Worm (Caenorhabditis elegans) whole organism, L1 larva: ENCODE data around the gene flh-1.

Experiments
- alr-1 ChIP-seq: fragments of 200-800 bp; sonication (Bioruptor generic); optimal IDR thresholded peaks from 2 replicates; lab custom pipeline; 2018; ENCODE audit warnings: borderline replicate concordance, mild to moderate bottlenecking, missing genetic modification characterization, missing compliant biosample characterization
- ceh-82 ChIP-seq, 3 experiments: fragments of 150-350 bp in 1 of 3; sonication (generic microtip) in 2 of 3; optimal IDR thresholded peaks; 2 replicates each; lab custom pipeline; 2014 to 2017; ENCODE audit warnings: missing biosample characterization in 3 of 3, missing genetic modification characterization in 3 of 3
- efl-1 ChIP-seq, 4 experiments: fragments of 150-350 bp; optimal IDR thresholded peaks in 3 of 4; peaks in 1 of 4; 1 replicate in 1 of 4; 2 replicates in 3 of 4; lab custom pipeline; 2014; ENCODE audit warnings: missing biosample characterization in 2 of 4, missing genetic modification characterization in 2 of 4, missing genetic modification reagents in 2 of 4
- efl-3 ChIP-seq: fragments of 200-800 bp; sonication (Bioruptor generic); optimal IDR thresholded peaks from 2 replicates; lab custom pipeline; 2018; ENCODE audit warnings: mild to moderate bottlenecking, missing genetic modification characterization, missing compliant biosample characterization
- fos-1 ChIP-seq: fragments of 150-350 bp; optimal IDR thresholded peaks from 2 replicates; lab custom pipeline; 2014; ENCODE audit warnings: missing biosample characterization, missing genetic modification characterization
- irx-1 ChIP-seq: sonication (generic microtip); optimal IDR thresholded peaks from 2 replicates; lab custom pipeline; 2016; ENCODE audit warnings: missing genetic modification characterization, missing compliant biosample characterization
- lin-39 ChIP-seq: fragments of 150-350 bp; optimal IDR thresholded peaks from 2 replicates; lab custom pipeline; 2014; ENCODE audit warnings: missing biosample characterization, missing genetic modification reagents, missing genetic modification characterization
- vab-15 ChIP-seq: sonication (generic microtip); optimal IDR thresholded peaks from 2 replicates; lab custom pipeline; 2017; ENCODE audit warnings: missing genotype, mild to moderate bottlenecking, missing genetic modification characterization, missing compliant biosample characterization

- TF ChIP-seq vab-15 (no peak), ceh-82 (tag; optimal IDR thresholded peaks at IDR 0.05; lab: Kevin White, UChicago) (no peak), efl-3 (GFP tag; lab: Kevin White, UChicago) (no peak), fos-1 (tag; lab: Kevin White, UChicago) (no peak), lin-39 (tag; lab: Kevin White, UChicago) (no peak), alr-1 (tag; lab: Kevin White, UChicago) (no peak), efl-1 (optimal IDR thresholded peaks at IDR 0.05; lab: Kevin White, UChicago) (no peak), efl-1 (GFP tag; optimal IDR thresholded peaks at IDR 0.05 in 1 of 2; lab: Kevin White, UChicago) (no peak), irx-1 (tag; lab: Kevin White, UChicago) (no peak)
These were observed 7.2 kb downstream of the flh-1 start for ce11 chrIV:9256865-9257264.
